Fruit fly (Drosophila melanogaster) whole organism, embryonic: Measurements from ENCODE around the gene Hr78.

Source experiments
- Awh ChIP-seq: fragments of 200-800 bp; sonication (Bioruptor generic); IDR thresholded peaks from 2 replicates; pipeline ENCODE4, ENCODE4 v1.3.6; 2022; ENCODE audit warnings: missing biosample characterization, missing genetic modification characterization
- Bdp1 ChIP-seq: fragments of 200-800 bp; sonication (Bioruptor generic); optimal IDR thresholded peaks from 3 replicates; lab custom pipeline; 2016; ENCODE audit warnings: missing biosample characterization, missing genetic modification characterization
- C15 ChIP-seq: fragments of 200-800 bp; sonication (Bioruptor generic); IDR thresholded peaks from 3 replicates; pipeline ENCODE4 v1.3.6; 2022; ENCODE audit warnings: missing biosample characterization, missing genetic modification characterization
- CG14441 ChIP-seq: fragments of 200-800 bp; sonication (Bioruptor generic); IDR thresholded peaks from 2 replicates; pipeline ENCODE4 v1.3.6; 2022; ENCODE audit warnings: missing biosample characterization, missing genetic modification characterization
- CG15073 ChIP-seq: fragments of 200-800 bp; sonication (Bioruptor generic); optimal IDR thresholded peaks from 2 replicates; lab custom pipeline; 2016; ENCODE audit warnings: missing biosample characterization, missing genetic modification characterization
- CG16815 ChIP-seq: fragments of 200-800 bp; sonication (Bioruptor generic); optimal IDR thresholded peaks from 3 replicates; lab custom pipeline; 2017; ENCODE audit warnings: missing biosample characterization, mild to moderate bottlenecking, missing genetic modification characterization
- CG17359 ChIP-seq: fragments of 200-800 bp; sonication (Bioruptor generic); optimal IDR thresholded peaks from 3 replicates; lab custom pipeline; 2018; ENCODE audit warnings: missing biosample characterization, mild to moderate bottlenecking, missing genetic modification characterization, moderate library complexity
- CG18262 ChIP-seq: fragments of 200-800 bp; optimal IDR thresholded peaks from 3 replicates; lab custom pipeline; 2019; ENCODE audit warnings: missing biosample characterization, mild to moderate bottlenecking, missing genetic modification characterization, moderate library complexity
- CG3065 ChIP-seq: fragments of 200-800 bp; sonication (Bioruptor generic); optimal IDR thresholded peaks from 2 replicates; lab custom pipeline; 2016; ENCODE audit warnings: missing biosample characterization, missing genetic modification characterization
- CG31224 ChIP-seq: fragments of 200-800 bp; sonication (Bioruptor generic); IDR thresholded peaks from 2 replicates; pipeline ENCODE4 v1.3.6; 2022; ENCODE audit warnings: missing biosample characterization, missing genetic modification characterization
- CG33213 ChIP-seq: fragments of 200-800 bp; sonication (Bioruptor generic); optimal IDR thresholded peaks from 3 replicates; lab custom pipeline; 2016; ENCODE audit warnings: missing biosample characterization, missing genetic modification characterization
- CG33557 ChIP-seq: fragments of 200-800 bp; sonication (Bioruptor generic); optimal IDR thresholded peaks from 2 replicates; lab custom pipeline; 2019; ENCODE audit warnings: missing biosample characterization, mild to moderate bottlenecking, missing genetic modification characterization, moderate library complexity
- CG3407 ChIP-seq: fragments of 200-800 bp; sonication (Bioruptor generic); optimal IDR thresholded peaks from 2 replicates; lab custom pipeline; 2018; ENCODE audit warnings: missing biosample characterization, mild to moderate bottlenecking, missing genetic modification characterization
- CG34422 ChIP-seq: fragments of 200-800 bp; sonication (Bioruptor generic); IDR thresholded peaks from 3 replicates; pipeline ENCODE4 v1.3.6; 2022; ENCODE audit warnings: missing biosample characterization, missing genetic modification characterization
- CG4328 ChIP-seq: fragments of 200-800 bp; sonication (Bioruptor generic); optimal IDR thresholded peaks from 3 replicates; lab custom pipeline; 2017; ENCODE audit warnings: missing biosample characterization, missing genetic modification reagents, missing genetic modification characterization
- CG4707 ChIP-seq: fragments of 200-800 bp; sonication (Bioruptor generic); optimal IDR thresholded peaks from 2 replicates; lab custom pipeline; 2018; ENCODE audit warnings: missing biosample characterization, mild to moderate bottlenecking, missing genetic modification characterization, moderate library complexity
- CG4820 ChIP-seq: fragments of 200-800 bp; sonication (Bioruptor generic); optimal IDR thresholded peaks from 3 replicates; lab custom pipeline; 2016; ENCODE audit warnings: missing biosample characterization, missing genetic modification characterization
- CG6854 ChIP-seq: fragments of 200-800 bp; sonication (Bioruptor generic); optimal IDR thresholded peaks from 3 replicates; lab custom pipeline; 2017; ENCODE audit warnings: missing biosample characterization, mild to moderate bottlenecking, missing genetic modification characterization
- CG8388 ChIP-seq: fragments of 200-800 bp; sonication (Bioruptor generic); optimal IDR thresholded peaks from 2 replicates; lab custom pipeline; 2019; ENCODE audit warnings: missing biosample characterization, mild to moderate bottlenecking, missing genetic modification characterization, moderate library complexity
- CG9437 ChIP-seq: fragments of 200-800 bp; sonication (Bioruptor generic); optimal IDR thresholded peaks from 2 replicates; lab custom pipeline; 2018; ENCODE audit warnings: missing biosample characterization, mild to moderate bottlenecking, missing genetic modification characterization
- Deaf1 ChIP-seq: fragments of 200-800 bp; optimal IDR thresholded peaks from 3 replicates; lab custom pipeline; 2019; ENCODE audit warnings: missing biosample characterization, mild to moderate bottlenecking, missing genetic modification characterization, moderate library complexity
- Dip2 ChIP-seq: fragments of 200-800 bp; sonication (Bioruptor generic); IDR thresholded peaks from 2 replicates; pipeline ENCODE4 v1.3.6; 2022; ENCODE audit warnings: missing biosample characterization, missing genetic modification characterization
- Doc2 ChIP-seq: fragments of 200-800 bp; sonication (Bioruptor generic); IDR thresholded peaks from 2 replicates; pipeline ENCODE4 v1.3.6; 2022; ENCODE audit warnings: missing biosample characterization, missing genetic modification characterization
- E2f1 ChIP-seq: fragments of 200-800 bp; sonication (Bioruptor generic); IDR thresholded peaks from 2 replicates; pipeline ENCODE4 v1.3.6; 2022; ENCODE audit warnings: missing biosample characterization, missing genetic modification characterization
- HLH54F ChIP-seq: fragments of 200-800 bp; sonication (Bioruptor generic); optimal IDR thresholded peaks from 3 replicates; lab custom pipeline; 2016; ENCODE audit warnings: missing biosample characterization, missing genetic modification characterization
- Hr39 ChIP-seq: fragments of >200 bp; optimal IDR thresholded peaks from 2 replicates; lab custom pipeline; 2017
- MESR4 ChIP-seq: fragments of 200-800 bp; sonication (Bioruptor generic); optimal IDR thresholded peaks from 2 replicates; lab custom pipeline; 2018; ENCODE audit warnings: missing biosample characterization, mild to moderate bottlenecking, missing genetic modification characterization, moderate library complexity
- Optix ChIP-seq: fragments of 200-800 bp; sonication (Bioruptor generic); IDR thresholded peaks from 3 replicates; pipeline ENCODE4 v1.3.6; 2022; ENCODE audit warnings: missing biosample characterization, missing genetic modification characterization
- PHDP ChIP-seq: fragments of 200-800 bp; sonication (Bioruptor generic); optimal IDR thresholded peaks from 3 replicates; lab custom pipeline; 2018; ENCODE audit warnings: missing biosample characterization, mild to moderate bottlenecking, missing genetic modification characterization, moderate library complexity
- Sox100B ChIP-seq: fragments of 200-800 bp; sonication (Bioruptor generic); optimal IDR thresholded peaks from 3 replicates; lab custom pipeline; 2018; ENCODE audit warnings: missing biosample characterization, mild to moderate bottlenecking, missing genetic modification characterization
- Stat92E ChIP-seq, 3 experiments: fragments of >200 bp in 2 of 3; fragments of 200-800 bp in 1 of 3; sonication (Bioruptor generic) in 1 of 3; optimal IDR thresholded peaks; 2 replicates each; lab custom pipeline; 2017 to 2019; ENCODE audit warnings: missing biosample characterization in 3 of 3, missing genetic modification characterization in 3 of 3, mild to moderate bottlenecking in 1 of 3, moderate library complexity in 1 of 3
- Usf ChIP-seq: fragments of 200-800 bp; sonication (Bioruptor generic); optimal IDR thresholded peaks from 2 replicates; lab custom pipeline; 2017; ENCODE audit warnings: missing genotype, missing biosample characterization, missing genetic modification characterization
- al ChIP-seq: fragments of 200-800 bp; sonication (Bioruptor generic); IDR thresholded peaks from 2 replicates; pipeline ENCODE4 v1.3.6; 2022; ENCODE audit warnings: missing biosample characterization, missing genetic modification characterization
- bbx ChIP-seq: fragments of 200-800 bp; sonication (Bioruptor generic); IDR thresholded peaks from 2 replicates; pipeline ENCODE4 v1.3.6; 2022; ENCODE audit warnings: missing biosample characterization, missing genetic modification characterization; ENCODE audit not compliant: partially characterized antibody
- bcd ChIP-seq: fragments of 200-800 bp; sonication (Bioruptor generic); optimal IDR thresholded peaks from 2 replicates; lab custom pipeline; 2017; ENCODE audit warnings: missing biosample characterization, mild to moderate bottlenecking, missing genetic modification characterization
- br ChIP-seq: fragments of >200 bp; optimal IDR thresholded peaks from 2 replicates; lab custom pipeline; 2017
- dimm ChIP-seq: fragments of 200-800 bp; sonication (Bioruptor generic); IDR thresholded peaks from 2 replicates; pipeline ENCODE4 v1.3.6; 2022; ENCODE audit warnings: missing biosample characterization, missing genetic modification characterization
- eve ChIP-seq, 2 experiments: fragments of >200 bp; optimal IDR thresholded peaks; 2 replicates each; lab custom pipeline; 2017; ENCODE audit warnings: missing biosample characterization in 2 of 2, missing genetic modification characterization in 2 of 2
- eyg ChIP-seq: fragments of 200-800 bp; sonication (Bioruptor generic); optimal IDR thresholded peaks from 3 replicates; lab custom pipeline; 2016; ENCODE audit warnings: missing biosample characterization, missing genetic modification characterization
- fd3F ChIP-seq: fragments of 200-800 bp; sonication (Bioruptor generic); optimal IDR thresholded peaks from 2 replicates; lab custom pipeline; 2018; ENCODE audit warnings: missing biosample characterization, mild to moderate bottlenecking, missing genetic modification characterization, moderate library complexity
- fd64A ChIP-seq: fragments of 200-800 bp; sonication (Bioruptor generic); optimal IDR thresholded peaks from 3 replicates; lab custom pipeline; 2018; ENCODE audit warnings: missing biosample characterization, mild to moderate bottlenecking, missing genetic modification characterization
- kah ChIP-seq: fragments of 200-800 bp; sonication (Bioruptor generic); optimal IDR thresholded peaks from 2 replicates; lab custom pipeline; 2018; ENCODE audit warnings: missing biosample characterization, mild to moderate bottlenecking, missing genetic modification characterization
- klu ChIP-seq: fragments of 200-800 bp; sonication (Bioruptor generic); IDR thresholded peaks from 2 replicates; pipeline ENCODE4 v1.3.6; 2022; ENCODE audit warnings: missing biosample characterization, missing genetic modification characterization
- nerfin-2 ChIP-seq: fragments of 200-800 bp; sonication (Bioruptor generic); IDR thresholded peaks from 2 replicates; pipeline ENCODE4 v1.3.6; 2022; ENCODE audit warnings: missing biosample characterization, missing genetic modification characterization; ENCODE audit not compliant: partially characterized antibody
- org-1 ChIP-seq: fragments of 200-800 bp; sonication (Bioruptor generic); optimal IDR thresholded peaks from 2 replicates; lab custom pipeline; 2017; ENCODE audit warnings: missing biosample characterization, missing genetic modification characterization
- peb ChIP-seq: fragments of 200-800 bp; sonication (Bioruptor generic); IDR thresholded peaks from 2 replicates; pipeline ENCODE4 v1.3.6; 2022; ENCODE audit warnings: missing biosample characterization, missing genetic modification characterization
- ranshi ChIP-seq: fragments of 200-800 bp; sonication (Bioruptor generic); IDR thresholded peaks from 2 replicates; pipeline ENCODE4 v1.3.6; 2022; ENCODE audit warnings: missing biosample characterization, missing genetic modification characterization
- rib ChIP-seq: fragments of 200-800 bp; sonication (Bioruptor generic); IDR thresholded peaks from 2 replicates; pipeline ENCODE4 v1.3.6; 2022; ENCODE audit warnings: missing biosample characterization, missing genetic modification characterization
- slp2 ChIP-seq: fragments of 200-800 bp; sonication (Bioruptor generic); optimal IDR thresholded peaks from 2 replicates; lab custom pipeline; 2016; ENCODE audit warnings: missing biosample characterization, missing genetic modification characterization
- so ChIP-seq: fragments of 200-800 bp; sonication (Bioruptor generic); IDR thresholded peaks from 3 replicates; pipeline ENCODE4 v1.3.6; 2022; ENCODE audit warnings: missing biosample characterization, missing genetic modification characterization
- sr ChIP-seq: fragments of 200-800 bp; sonication (Bioruptor generic); IDR thresholded peaks from 3 replicates; pipeline ENCODE4 v1.3.6; 2022; ENCODE audit warnings: missing biosample characterization, missing genetic modification characterization
- usp ChIP-seq: fragments of >200 bp; optimal IDR thresholded peaks from 2 replicates; lab custom pipeline; 2017; ENCODE audit warnings: missing biosample characterization, missing genetic modification characterization
- vvl ChIP-seq: fragments of 200-800 bp; sonication (Bioruptor generic); IDR thresholded peaks from 2 replicates; pipeline ENCODE4 v1.3.6; 2022; ENCODE audit warnings: missing biosample characterization, missing genetic modification characterization

Hr78 gene

DNA sequence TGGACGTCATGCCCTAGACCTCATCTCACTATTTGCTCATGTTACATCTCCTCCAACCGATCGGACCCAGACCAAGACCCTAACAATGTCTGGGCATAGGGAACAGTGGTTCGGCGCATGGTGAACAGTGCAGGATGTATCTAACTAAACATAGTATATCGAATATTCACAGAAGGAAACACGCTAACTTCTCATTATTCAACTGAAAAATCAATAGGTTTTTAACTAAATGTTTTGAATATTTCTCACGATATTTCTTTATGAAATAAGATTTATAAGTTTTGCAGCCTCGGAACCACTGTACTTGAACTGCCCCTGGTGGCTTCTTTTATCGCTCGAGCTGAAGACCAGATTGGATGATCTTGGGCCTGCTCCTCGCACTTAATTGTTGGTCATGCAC lies 43.7 kb downstream of the Hr78 start (continued):
- TF ChIP-seq CG16815 (GFP tag; lab: Kevin White, UChicago) (peak; percentile 70), sr (GFP tag; lab: Robert Waterston, UW) (no peak), rib (GFP tag; lab: Robert Waterston, UW) (no peak), so (GFP tag; lab: Robert Waterston, UW) (peak; percentile 48; the same call in 1 of the 3 replicates), Usf (peak; percentile 60), E2f1 (peak; percentile 73), CG17359 (tag; lab: Kevin White, UChicago) (peak; percentile 39), Bdp1 (GFP tag; lab: Kevin White, UChicago) (peak; percentile 13), PHDP (peak; percentile 10), Deaf1 (no peak), Dip2 (GFP tag; lab: Robert Waterston, UW) (no peak), Awh (GFP tag; lab: Robert Waterston, UW) (no peak), Stat92E (GFP tag; optimal IDR thresholded peaks at IDR 0.05; lab: Kevin White, UChicago) (no peak), br (no peak), CG8388 (GFP tag; lab: Kevin White, UChicago) (peak; percentile 71), org-1 (GFP tag; lab: Kevin White, UChicago) (peak; percentile 51), bcd (GFP tag; lab: Kevin White, UChicago) (peak; percentile 41), eve (GFP tag; optimal IDR thresholded peaks at IDR 0.05; lab: Kevin White, UChicago) (no peak), CG18262 (peak; percentile 86), CG14441 (GFP tag; lab: Robert Waterston, UW) (no peak), CG3065 (GFP tag; lab: Kevin White, UChicago) (no peak), ranshi (GFP tag; lab: Robert Waterston, UW) (peak; percentile 37; the same call in 1 of the 2 replicates), CG34422 (no peak), MESR4 (GFP tag; lab: Kevin White, UChicago) (no peak), Doc2 (GFP tag; lab: Robert Waterston, UW) (no peak), vvl (GFP tag; lab: Robert Waterston, UW) (peak; percentile 75), CG33213 (GFP tag; lab: Kevin White, UChicago) (peak; percentile 33), dimm (no peak), HLH54F (no peak), C15 (no peak), nerfin-2 (GFP tag; lab: Robert Waterston, UW) (no peak), bbx (GFP tag; lab: Robert Waterston, UW) (no peak), klu (no peak), Optix (GFP tag; lab: Robert Waterston, UW) (0 out of 3 replicates have a peak, but pooled peaks have one; percentile 48), CG4707 (no peak), eyg (GFP tag; lab: Kevin White, UChicago) (no peak), al (GFP tag; lab: Robert Waterston, UW) (no peak), peb (peak; percentile 34; the same call in 1 of the 2 replicates), fd3F (GFP tag; lab: Kevin White, UChicago) (no peak), slp2 (GFP tag; lab: Kevin White, UChicago) (peak; percentile 44), CG3407 (GFP tag; lab: Kevin White, UChicago) (peak; percentile 66), CG4328 (GFP tag; lab: Kevin White, UChicago) (no peak), CG15073 (GFP tag; lab: Kevin White, UChicago) (no peak), kah (GFP tag; lab: Kevin White, UChicago) (no peak), usp (GFP tag; lab: Kevin White, UChicago) (no peak), Sox100B (GFP tag; lab: Kevin White, UChicago) (peak; percentile 16), CG33557 (GFP tag; lab: Kevin White, UChicago) (peak; percentile 67), CG6854 (GFP tag; lab: Kevin White, UChicago) (no peak), CG4820 (GFP tag; lab: Kevin White, UChicago) (peak; percentile 57), CG9437 (GFP tag; lab: Kevin White, UChicago) (no peak), CG31224 (GFP tag; lab: Robert Waterston, UW) (0 out of 2 replicates have a peak, but pooled peaks have one; percentile 15), Hr39 (lab: Kevin White, UChicago) (no peak), fd64A (GFP tag; lab: Kevin White, UChicago) (peak; percentile 20)
